Worm (Caenorhabditis elegans) whole organism, midembryonic: ENCODE data around the gene srab-3.

Source experiments
- T22C8.4 ChIP-seq: fragments of 200-800 bp; sonication (Bioruptor generic); IDR thresholded peaks from 2 replicates; pipeline ENCODE4 v1.3.6; 2022; ENCODE audit warnings: missing genetic modification characterization, missing compliant biosample characterization
- flt-1 ChIP-seq: fragments of 200-800 bp; sonication (Bioruptor generic); IDR thresholded peaks from 2 replicates; pipeline ENCODE4 v1.3.6; 2022; ENCODE audit warnings: missing genetic modification characterization, missing compliant biosample characterization
- klf-2 ChIP-seq: fragments of 200-800 bp; sonication (Bioruptor generic); conservative IDR thresholded peaks from 2 replicates; pipeline ENCODE4 v1.3.6; 2022; ENCODE audit warnings: missing genetic modification reagents, missing genetic modification characterization, missing compliant biosample characterization
- med-1 ChIP-seq: sonication (generic microtip); optimal IDR thresholded peaks from 2 replicates; lab custom pipeline; 2017; ENCODE audit warnings: missing genetic modification characterization, mild to moderate bottlenecking, missing compliant biosample characterization, antibody characterized with exemption, missing genetic modification reagents; ENCODE audit not compliant: insufficient read depth
- ref-1 ChIP-seq: fragments of 200-800 bp; sonication (Bioruptor generic); conservative IDR thresholded peaks from 2 replicates; pipeline ENCODE4 v1.3.6; 2022; ENCODE audit warnings: missing genetic modification reagents, missing genetic modification characterization, missing compliant biosample characterization
- tab-1 ChIP-seq: fragments of 200-800 bp; sonication (Bioruptor generic); IDR thresholded peaks from 2 replicates; pipeline ENCODE4 v1.3.6; 2022; ENCODE audit warnings: missing genetic modification characterization, missing compliant biosample characterization
- ztf-23 ChIP-seq: fragments of 200-800 bp; sonication (Bioruptor generic); IDR thresholded peaks from 2 replicates; pipeline ENCODE4 v1.3.6; 2022; ENCODE audit warnings: missing genetic modification reagents, missing genetic modification characterization, missing compliant biosample characterization
- ztf-29 ChIP-seq: fragments of 200-800 bp; sonication (Bioruptor generic); IDR thresholded peaks from 2 replicates; pipeline ENCODE4 v1.3.6; 2022; ENCODE audit warnings: missing genetic modification reagents, missing genetic modification characterization, missing compliant biosample characterization

DNA sequence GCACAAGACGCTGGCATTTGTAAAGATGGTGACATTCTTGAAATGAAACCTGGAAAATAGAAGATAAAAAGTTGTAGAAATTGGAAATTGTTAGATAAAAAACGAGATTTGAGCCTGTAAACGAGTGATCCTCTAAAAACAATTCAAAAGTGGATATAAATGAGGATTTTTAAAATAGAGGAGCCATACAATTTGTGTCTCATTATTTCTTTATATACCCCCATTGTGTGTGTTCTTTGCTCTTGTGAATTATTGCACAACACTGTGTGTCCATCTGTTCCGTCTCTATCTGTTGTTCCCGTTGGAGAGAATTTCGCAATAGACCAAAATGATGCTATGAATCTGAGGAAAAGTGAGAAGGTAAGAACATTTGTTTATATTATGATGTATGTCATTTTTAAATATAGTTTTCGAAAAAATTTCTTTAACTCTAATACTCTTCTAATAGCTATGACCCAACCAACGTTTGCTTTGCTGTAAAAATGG lies 20.8 kb downstream of the srab-3 start, which contains the start of gene Y58A7A.5:
- no peak for TF ChIP-seq ztf-29 (GFP tag; lab: Robert Waterston, UW)
- no peak for TF ChIP-seq T22C8.4 (GFP tag; lab: Robert Waterston, UW)
- TF ChIP-seq ref-1 (GFP tag; lab: Robert Waterston, UW) = no peak
- no peak for TF ChIP-seq tab-1 (GFP tag; lab: Robert Waterston, UW)
- TF ChIP-seq klf-2 = no peak
- no peak for TF ChIP-seq ztf-23
- no peak for TF ChIP-seq med-1 (GFP tag; lab: Kevin White, UChicago)
- TF ChIP-seq flt-1 = no peak
